Fruit fly (Drosophila melanogaster): ENCODE data around the gene natalisin.

The natalisin gene

DNA sequence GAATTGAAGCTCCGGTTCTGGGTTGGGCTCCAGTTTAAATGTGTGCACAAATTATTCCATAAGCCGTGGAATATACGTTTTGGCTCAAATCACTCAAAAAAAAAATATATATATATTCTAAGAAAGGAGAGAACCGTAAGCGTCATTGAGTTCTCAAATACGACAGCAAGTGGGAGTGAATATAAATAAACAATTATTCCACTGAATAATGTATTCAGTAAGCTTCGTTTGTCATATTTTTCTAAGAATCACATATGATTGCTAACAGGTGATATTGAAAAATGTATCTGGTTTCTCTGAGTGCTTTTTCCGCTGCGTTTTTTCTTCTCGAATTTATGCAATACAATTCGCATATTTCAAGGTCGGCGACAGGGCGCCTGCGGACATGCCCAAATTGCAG, 20.5 kb upstream of the natalisin start:
- TF ChIP-seq noc (tag; optimal IDR thresholded peaks at IDR 0.05) = no peak

dm6 chr3R:14398620-14399019, 19.8 kb upstream of the natalisin start:
- no peak for TF ChIP-seq noc (tag; optimal IDR thresholded peaks at IDR 0.05)

- TF ChIP-seq noc (tag; optimal IDR thresholded peaks at IDR 0.05) = no peak
These were observed 19.0 kb upstream of the natalisin start for dm6 chr3R:14399375-14399774.

- no peak for TF ChIP-seq noc (tag; optimal IDR thresholded peaks at IDR 0.05)
These were observed 13.1 kb upstream of the natalisin start for dm6 chr3R:14405312-14405711.

DNA sequence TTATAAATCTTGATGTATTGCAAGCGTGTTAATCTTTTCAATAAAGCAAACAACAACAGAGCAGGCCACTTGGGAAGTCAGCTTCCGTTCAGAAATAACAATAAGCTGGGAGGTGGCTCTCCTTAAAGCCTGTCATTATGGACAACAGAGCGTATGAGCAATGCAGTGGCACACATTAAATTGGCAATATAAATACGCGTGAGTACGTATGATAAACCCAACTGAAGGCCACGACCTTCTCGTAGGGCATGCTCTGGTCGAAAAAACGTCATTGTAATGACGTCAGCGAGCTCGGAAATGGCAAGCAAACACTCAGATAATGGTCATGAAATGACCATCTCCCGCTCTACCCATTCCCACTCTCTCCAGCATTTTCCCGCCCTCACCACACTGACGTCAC, 11.7 kb upstream of the natalisin start:
- no peak for TF ChIP-seq noc (tag; optimal IDR thresholded peaks at IDR 0.05)

dm6 chr3R:14410396-14410795, 8.0 kb upstream of the natalisin start:
- no peak for TF ChIP-seq noc (tag; optimal IDR thresholded peaks at IDR 0.05)

dm6 chr3R:14413406-14414043, 4.9 kb upstream of the natalisin start:
- TF ChIP-seq noc (tag; optimal IDR thresholded peaks at IDR 0.05) = no peak

DNA sequence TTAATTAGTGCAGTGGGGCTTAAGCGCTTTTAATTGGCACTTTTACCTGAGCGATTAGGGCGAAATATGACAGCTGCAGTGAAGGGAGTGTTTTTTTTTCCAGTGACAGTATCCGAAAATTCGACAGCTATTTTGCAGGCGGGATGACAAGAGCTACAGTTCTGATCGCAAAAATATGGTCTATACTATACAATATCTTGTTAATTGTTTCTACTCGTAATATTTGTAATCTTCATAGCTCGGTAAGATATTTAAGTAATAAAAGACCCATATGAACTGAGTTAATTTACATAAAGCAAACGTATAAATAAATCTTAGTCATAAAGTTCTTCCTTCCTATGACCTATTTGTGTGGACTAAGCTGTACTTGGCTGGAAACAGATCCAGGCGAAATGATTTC, 4.1 kb upstream of the natalisin start:
- no peak for TF ChIP-seq noc (tag; optimal IDR thresholded peaks at IDR 0.05)

DNA sequence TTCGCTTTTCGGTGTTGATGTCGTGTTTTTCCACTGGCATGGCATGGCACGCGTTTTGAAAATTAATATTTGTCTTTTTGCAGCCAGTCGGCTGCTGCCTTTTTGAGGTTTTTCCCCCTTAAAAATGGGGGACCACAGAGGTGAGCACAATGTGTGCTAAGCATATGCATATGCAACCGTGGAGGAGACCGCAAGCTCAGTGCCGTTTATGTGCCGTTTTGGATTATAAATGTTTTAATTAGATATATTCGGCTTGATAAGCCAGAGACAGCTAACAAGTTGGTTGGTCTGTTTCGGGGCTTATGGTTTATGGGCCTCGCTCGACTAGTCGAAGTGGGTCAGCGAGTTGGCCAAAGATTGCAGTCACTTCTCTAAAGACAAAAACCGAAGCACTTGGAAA, 3.5 kb upstream of the natalisin start:
- TF ChIP-seq noc (tag; optimal IDR thresholded peaks at IDR 0.05) = no peak

- TF ChIP-seq noc (tag; optimal IDR thresholded peaks at IDR 0.05) = no peak
These were observed 2.7 kb upstream of the natalisin start for dm6 chr3R:14415679-14416078.

- no peak for TF ChIP-seq noc (tag; optimal IDR thresholded peaks at IDR 0.05)
These were observed 1.1 kb downstream of the natalisin start for dm6 chr3R:14419386-14420043.

DNA sequence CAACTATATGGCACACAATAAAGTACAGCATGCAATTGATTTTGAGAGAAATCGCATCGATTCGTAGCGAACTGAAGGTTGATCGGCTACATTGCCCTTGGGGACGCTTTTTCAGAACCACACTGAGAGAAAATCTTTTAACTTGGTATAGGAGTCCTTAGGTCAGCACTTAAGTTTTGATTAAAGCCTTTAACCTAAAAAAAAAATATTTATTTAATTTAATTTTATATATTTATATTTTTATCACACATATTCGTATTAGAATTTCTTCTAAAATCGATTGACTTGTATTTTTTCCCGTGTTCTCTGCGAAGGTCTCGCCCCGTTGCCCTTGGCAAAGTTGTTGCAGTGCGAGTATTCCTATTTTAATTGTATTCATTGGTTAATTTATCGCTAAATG, 3.4 kb downstream of the natalisin start:
- TF ChIP-seq noc (tag; optimal IDR thresholded peaks at IDR 0.05) = no peak

- TF ChIP-seq noc (tag; optimal IDR thresholded peaks at IDR 0.05) = no peak
These were observed 6.4 kb downstream of the natalisin start for dm6 chr3R:14424777-14425176.

DNA sequence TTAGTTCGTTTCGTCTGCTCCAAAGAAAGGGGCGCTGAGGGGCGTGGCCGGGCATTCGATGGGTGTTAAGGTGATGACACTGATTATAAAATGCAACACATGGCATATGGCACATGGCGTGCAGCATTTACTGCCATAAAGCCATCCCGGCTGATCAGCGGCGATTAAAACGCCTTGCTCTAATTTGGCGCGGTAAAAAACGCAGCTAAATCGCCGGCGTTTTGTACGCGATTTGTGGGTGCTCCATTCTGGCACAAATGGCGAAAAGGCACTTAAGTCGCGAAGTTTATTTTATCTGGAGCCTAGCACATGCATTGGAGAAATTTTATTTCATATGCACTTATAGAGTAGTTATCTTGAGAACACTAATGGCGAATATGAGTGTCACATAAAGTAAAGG, 7.1 kb downstream of the natalisin start:
- TF ChIP-seq noc (tag; optimal IDR thresholded peaks at IDR 0.05) = no peak

dm6 chr3R:14426524-14426923, 8.1 kb downstream of the natalisin start:
- TF ChIP-seq noc (tag; optimal IDR thresholded peaks at IDR 0.05) = no peak

dm6 chr3R:14430291-14430690, 11.9 kb downstream of the natalisin start:
- TF ChIP-seq noc (tag; optimal IDR thresholded peaks at IDR 0.05) = no peak

dm6 chr3R:14431887-14432286, 13.5 kb downstream of the natalisin start:
- no peak for TF ChIP-seq noc (tag; optimal IDR thresholded peaks at IDR 0.05)

DNA sequence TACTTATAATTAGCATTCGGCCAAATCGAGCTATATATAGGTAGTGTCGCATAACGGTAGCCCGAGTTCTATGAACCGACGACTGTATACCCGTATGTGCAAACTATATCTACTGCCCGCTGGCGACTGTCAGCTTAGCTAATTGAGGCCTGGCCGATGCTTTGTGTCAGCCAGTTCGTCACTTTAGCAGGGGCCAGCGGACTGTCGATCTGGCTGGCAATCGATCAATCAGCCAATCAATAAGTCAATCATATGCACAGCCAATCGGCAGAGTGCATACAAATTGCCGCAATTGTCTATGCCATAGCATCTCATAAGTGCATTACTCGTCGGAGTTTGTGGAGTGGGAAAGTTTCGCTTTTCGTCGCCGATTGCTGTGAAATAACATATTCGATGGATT, 17.6 kb downstream of the natalisin start:
- TF ChIP-seq noc (tag; optimal IDR thresholded peaks at IDR 0.05) = no peak
